Worm (Caenorhabditis elegans) whole organism, L1 larva: Measurements from ENCODE around the gene swt-6.

Source experiments
- C04F5.9 ChIP-seq: sonication (generic microtip); optimal IDR thresholded peaks from 2 replicates; lab custom pipeline; 2016; ENCODE audit warnings: missing genetic modification characterization, missing compliant biosample characterization
- aha-1 ChIP-seq: fragments of 150-350 bp; optimal IDR thresholded peaks from 2 replicates; lab custom pipeline; 2014; ENCODE audit warnings: missing biosample characterization, missing genetic modification characterization
- ama-1 ChIP-seq: fragments of 150-350 bp; optimal IDR thresholded peaks from 2 replicates; lab custom pipeline; 2014
- ceh-63 ChIP-seq: fragments of 200-800 bp; sonication (Bioruptor generic); optimal IDR thresholded peaks from 2 replicates; lab custom pipeline; 2018; ENCODE audit warnings: mild to moderate bottlenecking, missing genetic modification characterization, missing compliant biosample characterization
- ceh-8 ChIP-seq: fragments of 200-800 bp; sonication (Bioruptor generic); optimal IDR thresholded peaks from 2 replicates; lab custom pipeline; 2018; ENCODE audit warnings: mild to moderate bottlenecking, missing genetic modification characterization, moderate library complexity, missing compliant biosample characterization
- ceh-88 ChIP-seq: fragments of 200-800 bp; sonication (Bioruptor generic); IDR thresholded peaks from 2 replicates; pipeline ENCODE4 v1.3.6; 2022; ENCODE audit warnings: missing genetic modification characterization, missing compliant biosample characterization
- dpl-1 ChIP-seq, 3 experiments: fragments of 150-350 bp in 2 of 3; sonication (generic microtip) in 1 of 3; optimal IDR thresholded peaks; 2 replicates each; lab custom pipeline; 2014 to 2017; ENCODE audit warnings: missing biosample characterization in 3 of 3, missing genetic modification characterization in 3 of 3, missing genetic modification reagents in 3 of 3
- dsc-1 ChIP-seq: sonication (generic microtip); optimal IDR thresholded peaks from 2 replicates; lab custom pipeline; 2016; ENCODE audit warnings: mild to moderate bottlenecking, missing genetic modification characterization, missing compliant biosample characterization
- efl-3 ChIP-seq: fragments of 200-800 bp; sonication (Bioruptor generic); optimal IDR thresholded peaks from 2 replicates; lab custom pipeline; 2018; ENCODE audit warnings: mild to moderate bottlenecking, missing genetic modification characterization, missing compliant biosample characterization
- egl-27 ChIP-seq, 2 experiments: fragments of 150-350 bp in 1 of 2; sonication (generic microtip); optimal IDR thresholded peaks; 3 replicates each; lab custom pipeline; 2017 to 2018; ENCODE audit warnings: missing biosample characterization in 2 of 2, missing genetic modification characterization in 2 of 2, missing genetic modification reagents in 2 of 2
- elt-2 ChIP-seq: sonication (generic microtip); optimal IDR thresholded peaks from 2 replicates; lab custom pipeline; 2016; ENCODE audit warnings: missing genetic modification characterization, mild to moderate bottlenecking, inconsistent platforms, missing compliant biosample characterization, missing genetic modification reagents
- fkh-10 ChIP-seq: sonication (generic microtip); optimal IDR thresholded peaks from 2 replicates; lab custom pipeline; 2017; ENCODE audit warnings: missing biosample characterization, missing genetic modification reagents, missing genetic modification characterization
- fkh-4 ChIP-seq: sonication (generic microtip); optimal IDR thresholded peaks from 2 replicates; lab custom pipeline; 2016; ENCODE audit warnings: missing compliant biosample characterization, missing genetic modification characterization, borderline replicate concordance
- grh-1 ChIP-seq: fragments of 200-800 bp; sonication (Bioruptor generic); IDR thresholded peaks from 2 replicates; pipeline ENCODE4 v1.3.6; 2022; ENCODE audit warnings: missing genetic modification reagents, missing genetic modification characterization, missing compliant biosample characterization
- hlh-4 ChIP-seq: sonication (generic microtip); optimal IDR thresholded peaks from 2 replicates; lab custom pipeline; 2016; ENCODE audit warnings: mild to moderate bottlenecking, missing genetic modification characterization, missing compliant biosample characterization
- isw-1 ChIP-seq: fragments of 200-800 bp; sonication (Bioruptor generic); IDR thresholded peaks from 2 replicates; pipeline ENCODE4 v1.3.6; 2022; ENCODE audit warnings: missing genetic modification characterization, missing compliant biosample characterization
- lin-13 ChIP-seq: fragments of 150-350 bp; optimal IDR thresholded peaks from 2 replicates; lab custom pipeline; 2014; ENCODE audit warnings: missing biosample characterization, missing genetic modification reagents, missing genetic modification characterization
- lin-14 ChIP-seq: fragments of 200-800 bp; sonication (Bioruptor generic); optimal IDR thresholded peaks from 2 replicates; lab custom pipeline; 2018; ENCODE audit warnings: mild to moderate bottlenecking, missing genetic modification characterization, moderate library complexity, missing compliant biosample characterization
- lin-15B ChIP-seq: fragments of 150-350 bp; sonication (generic microtip); optimal IDR thresholded peaks from 3 replicates; lab custom pipeline; 2014; ENCODE audit warnings: missing biosample characterization, missing genetic modification characterization
- lin-35 ChIP-seq, 2 experiments: fragments of 150-350 bp; optimal IDR thresholded peaks; 2 replicates each; lab custom pipeline; 2014; ENCODE audit warnings: missing biosample characterization in 2 of 2, missing genetic modification characterization in 2 of 2, missing genetic modification reagents in 2 of 2
- lin-39 ChIP-seq: fragments of 150-350 bp; optimal IDR thresholded peaks from 2 replicates; lab custom pipeline; 2014; ENCODE audit warnings: missing biosample characterization, missing genetic modification reagents, missing genetic modification characterization
- lsy-2 ChIP-seq, 2 experiments: fragments of 150-350 bp; optimal IDR thresholded peaks; 2 replicates each; lab custom pipeline; 2014; ENCODE audit warnings: missing biosample characterization in 2 of 2, missing genetic modification characterization in 2 of 2
- mdl-1 ChIP-seq, 2 experiments: fragments of 150-350 bp; optimal IDR thresholded peaks; 2 replicates each; lab custom pipeline; 2014 to 2017; ENCODE audit warnings: missing biosample characterization in 2 of 2, missing genetic modification characterization in 2 of 2, inconsistent platforms in 1 of 2
- mef-2 ChIP-seq: fragments of 150-350 bp; optimal IDR thresholded peaks from 2 replicates; lab custom pipeline; 2014; ENCODE audit warnings: missing biosample characterization, missing genetic modification characterization
- nhr-12 ChIP-seq: sonication (generic microtip); optimal IDR thresholded peaks from 2 replicates; lab custom pipeline; 2017; ENCODE audit warnings: missing biosample characterization, missing genetic modification characterization
- nhr-19 ChIP-seq: fragments of 200-800 bp; sonication (Bioruptor generic); conservative IDR thresholded peaks from 2 replicates; pipeline ENCODE4 v1.3.6; 2022; ENCODE audit warnings: missing genetic modification characterization, missing compliant biosample characterization
- nhr-20 ChIP-seq: sonication (generic microtip); optimal IDR thresholded peaks from 2 replicates; lab custom pipeline; 2016; ENCODE audit warnings: mild to moderate bottlenecking, missing genetic modification characterization, missing compliant biosample characterization
- nhr-237 ChIP-seq: fragments of 150-350 bp; optimal IDR thresholded peaks from 2 replicates; lab custom pipeline; 2014; ENCODE audit warnings: missing biosample characterization, missing genetic modification characterization
- nhr-71 ChIP-seq: sonication (generic microtip); optimal IDR thresholded peaks from 2 replicates; lab custom pipeline; 2016; ENCODE audit warnings: mild to moderate bottlenecking, missing genetic modification characterization, moderate library complexity, missing compliant biosample characterization
- nhr-76 ChIP-seq: sonication (generic microtip); optimal IDR thresholded peaks from 2 replicates; lab custom pipeline; 2017; ENCODE audit warnings: missing biosample characterization, missing genetic modification characterization
- nhr-84 ChIP-seq: sonication (generic microtip); optimal IDR thresholded peaks from 2 replicates; lab custom pipeline; 2017; ENCODE audit warnings: missing biosample characterization, missing genetic modification characterization
- nhr-85 ChIP-seq: sonication (generic microtip); peaks from one replicate; lab custom pipeline; 2016; ENCODE audit warnings: missing genetic modification characterization, inconsistent platforms, missing compliant biosample characterization
- nhr-90 ChIP-seq: sonication (generic microtip); optimal IDR thresholded peaks from 2 replicates; lab custom pipeline; 2016; ENCODE audit warnings: mild to moderate bottlenecking, missing genetic modification characterization, missing compliant biosample characterization; ENCODE audit not compliant: poor library complexity
- pag-3 ChIP-seq: sonication (generic microtip); optimal IDR thresholded peaks from 2 replicates; lab custom pipeline; 2017; ENCODE audit warnings: missing genetic modification characterization, mild to moderate bottlenecking, missing compliant biosample characterization, antibody characterized with exemption, borderline replicate concordance; ENCODE audit not compliant: insufficient read depth
- rnt-1 ChIP-seq: sonication (generic microtip); optimal IDR thresholded peaks from 2 replicates; lab custom pipeline; 2016; ENCODE audit warnings: mild to moderate bottlenecking, missing genetic modification characterization, moderate library complexity, missing compliant biosample characterization
- snpc-4 ChIP-seq: fragments of 150-350 bp; optimal IDR thresholded peaks from 2 replicates; lab custom pipeline; 2014; ENCODE audit warnings: missing biosample characterization, missing genetic modification characterization
- snu-23 ChIP-seq: sonication (generic microtip); optimal IDR thresholded peaks from 2 replicates; lab custom pipeline; 2016; ENCODE audit warnings: missing genetic modification characterization, missing compliant biosample characterization
- sup-37 ChIP-seq: fragments of 200-800 bp; sonication (Bioruptor generic); optimal IDR thresholded peaks from 2 replicates; lab custom pipeline; 2018; ENCODE audit warnings: mild to moderate bottlenecking, missing genetic modification characterization, missing compliant biosample characterization
- tbx-2 ChIP-seq: sonication (generic microtip); optimal IDR thresholded peaks from 2 replicates; lab custom pipeline; 2016; ENCODE audit warnings: missing genetic modification characterization, missing compliant biosample characterization
- tlp-1 ChIP-seq: fragments of 150-350 bp; optimal IDR thresholded peaks from 2 replicates; lab custom pipeline; 2014; ENCODE audit warnings: missing biosample characterization, missing genetic modification characterization
- unc-130 ChIP-seq: fragments of 150-350 bp; optimal IDR thresholded peaks from 2 replicates; lab custom pipeline; 2017; ENCODE audit warnings: missing biosample characterization, missing genetic modification characterization, inconsistent platforms
- vab-15 ChIP-seq: sonication (generic microtip); optimal IDR thresholded peaks from 2 replicates; lab custom pipeline; 2017; ENCODE audit warnings: missing genotype, mild to moderate bottlenecking, missing genetic modification characterization, missing compliant biosample characterization
- zip-4 ChIP-seq: fragments of 200-800 bp; sonication (Bioruptor generic); optimal IDR thresholded peaks from 2 replicates; lab custom pipeline; 2018; ENCODE audit warnings: mild to moderate bottlenecking, missing genetic modification characterization, moderate library complexity, missing compliant biosample characterization
- ztf-4 ChIP-seq: fragments of 150-350 bp; optimal IDR thresholded peaks from 2 replicates; lab custom pipeline; 2014; ENCODE audit warnings: missing biosample characterization, missing genetic modification characterization

The swt-6 gene

ce11 chrV:13918341-13918740 lies 35.8 kb upstream of the swt-6 start, which contains the start of gene str-250:
str-250 (plus strand) TSS chrV:13918641.
- TF ChIP-seq tlp-1 (tag; lab: Kevin White, UChicago): no peak
- no peak for TF ChIP-seq snu-23 (GFP tag; lab: Kevin White, UChicago)
- no peak for TF ChIP-seq fkh-10 (GFP tag; lab: Kevin White, UChicago)
- TF ChIP-seq nhr-12 (tag; lab: Kevin White, UChicago): no peak
- TF ChIP-seq tbx-2: no peak

- TF ChIP-seq nhr-84 (tag; lab: Kevin White, UChicago): no peak
- TF ChIP-seq, all 84 proteins: peak for 0
Measured at ce11 chrV:13920730-13921129, 33.4 kb upstream of the swt-6 start, which contains the start of gene srx-42. srx-42 (plus strand) TSS chrV:13921030.

ce11 chrV:13923851-13924250 lies 30.3 kb upstream of the swt-6 start, which contains the start of gene srxa-11:
srxa-11 (plus strand) TSS chrV:13924151.
- TF ChIP-seq aha-1 (tag; lab: Kevin White, UChicago): no peak
- TF ChIP-seq nhr-76 (tag; lab: Kevin White, UChicago): no peak
- TF ChIP-seq fkh-10 (GFP tag; lab: Kevin White, UChicago): no peak
- TF ChIP-seq isw-1: no peak
- no peak for TF ChIP-seq ceh-63
- no peak for TF ChIP-seq nhr-20
- no peak for TF ChIP-seq ceh-88 (GFP tag; lab: Robert Waterston, UW)
- TF ChIP-seq elt-2 (tag; lab: Kevin White, UChicago): no peak
- TF ChIP-seq lin-39 (tag; lab: Kevin White, UChicago): no peak
- no peak for TF ChIP-seq sup-37 (GFP tag; lab: Kevin White, UChicago)
- no peak for TF ChIP-seq mef-2 (tag; lab: Kevin White, UChicago)
- TF ChIP-seq nhr-19 (GFP tag; lab: Robert Waterston, UW): no peak
- TF ChIP-seq lin-13 (GFP tag; lab: Kevin White, UChicago): no peak
- TF ChIP-seq fkh-4: no peak
- TF ChIP-seq nhr-90 (tag; lab: Kevin White, UChicago): no peak
- no peak for TF ChIP-seq rnt-1
- TF ChIP-seq ama-1 (lab: Kevin White, UChicago): no peak
- no peak for TF ChIP-seq C04F5.9 (tag; lab: Kevin White, UChicago)
- TF ChIP-seq efl-3 (GFP tag; lab: Kevin White, UChicago): no peak
- TF ChIP-seq tbx-2: no peak

ce11 chrV:13926398-13926797 lies 27.8 kb upstream of the swt-6 start, which contains the start of gene srxa-12:
srxa-12 (plus strand) TSS chrV:13926698.
- TF ChIP-seq snpc-4 (tag; lab: Kevin White, UChicago): no peak
- no peak for TF ChIP-seq unc-130
- no peak for TF ChIP-seq ceh-88 (GFP tag; lab: Robert Waterston, UW)
- TF ChIP-seq hlh-4: no peak
- TF ChIP-seq aha-1 (tag; lab: Kevin White, UChicago): no peak
- TF ChIP-seq lin-14 (GFP tag; lab: Kevin White, UChicago): no peak
- TF ChIP-seq ceh-8: no peak
- no peak for TF ChIP-seq nhr-237 (tag; lab: Kevin White, UChicago)
- no peak for TF ChIP-seq dsc-1 (tag; lab: Kevin White, UChicago)
- no peak for TF ChIP-seq snu-23 (GFP tag; lab: Kevin White, UChicago)
- no peak for TF ChIP-seq vab-15 (tag; lab: Kevin White, UChicago)
- no peak for TF ChIP-seq mef-2 (tag; lab: Kevin White, UChicago)
- no peak for TF ChIP-seq mdl-1 (tag; optimal IDR thresholded peaks at IDR 0.05; lab: Kevin White, UChicago)
- no peak for TF ChIP-seq lsy-2 (tag; optimal IDR thresholded peaks at IDR 0.05; lab: Kevin White, UChicago)
- no peak for TF ChIP-seq nhr-85
- no peak for TF ChIP-seq efl-3 (GFP tag; lab: Kevin White, UChicago)
- no peak for TF ChIP-seq grh-1

- TF ChIP-seq nhr-19 (GFP tag; lab: Robert Waterston, UW) (no peak), ceh-63 (no peak), lin-35 (GFP tag; optimal IDR thresholded peaks at IDR 0.05; lab: Kevin White, UChicago) (no peak), nhr-71 (tag; lab: Kevin White, UChicago) (no peak), ama-1 (lab: Kevin White, UChicago) (no peak), rnt-1 (no peak), nhr-76 (tag; lab: Kevin White, UChicago) (no peak), hlh-4 (no peak), zip-4 (GFP tag; lab: Kevin White, UChicago) (no peak), nhr-12 (tag; lab: Kevin White, UChicago) (no peak), lin-15B (no peak), mef-2 (tag; lab: Kevin White, UChicago) (no peak), snu-23 (GFP tag; lab: Kevin White, UChicago) (no peak), dpl-1 (GFP tag; optimal IDR thresholded peaks at IDR 0.05; lab: Kevin White, UChicago) (no peak), pag-3 (no peak), lin-14 (GFP tag; lab: Kevin White, UChicago) (no peak), egl-27 (tag; optimal IDR thresholded peaks at IDR 0.05; lab: Kevin White, UChicago) (no peak), mdl-1 (tag; optimal IDR thresholded peaks at IDR 0.05; lab: Kevin White, UChicago) (no peak), ztf-4 (tag; lab: Kevin White, UChicago) (no peak)
Measured at ce11 chrV:13929503-13929902, 24.7 kb upstream of the swt-6 start, which contains the start of gene srxa-13. srxa-13 (plus strand) TSS chrV:13929803.
